Worm (Caenorhabditis elegans) whole organism, late embryonic: Measurements from ENCODE around the gene srlf-4.

ENCODE experiments used
- ama-1 ChIP-seq: fragments of 150-350 bp; optimal IDR thresholded peaks from 2 replicates; lab custom pipeline; 2014
- ceh-22 ChIP-seq: sonication (generic microtip); optimal IDR thresholded peaks from 2 replicates; lab custom pipeline; 2017; ENCODE audit warnings: missing biosample characterization, missing genetic modification characterization
- che-1 ChIP-seq: sonication (generic microtip); optimal IDR thresholded peaks from 2 replicates; lab custom pipeline; 2016; ENCODE audit warnings: mild to moderate bottlenecking, missing genetic modification characterization, missing compliant biosample characterization
- elt-2 ChIP-seq: sonication (generic microtip); optimal IDR thresholded peaks from 2 replicates; lab custom pipeline; 2016; ENCODE audit warnings: missing genetic modification reagents, missing genetic modification characterization, missing compliant biosample characterization
- eyg-1 ChIP-seq: sonication (generic microtip); optimal IDR thresholded peaks from 2 replicates; lab custom pipeline; 2016; ENCODE audit warnings: missing genotype, missing genetic modification characterization, missing compliant biosample characterization
- fax-1 ChIP-seq: sonication (generic microtip); optimal IDR thresholded peaks from 2 replicates; lab custom pipeline; 2016; ENCODE audit warnings: missing genotype, missing genetic modification characterization, missing compliant biosample characterization
- fkh-10 ChIP-seq: fragments of 150-350 bp; optimal IDR thresholded peaks from 2 replicates; lab custom pipeline; 2014; ENCODE audit warnings: missing biosample characterization, missing genetic modification reagents, missing genetic modification characterization
- nfya-1 ChIP-seq: sonication (generic microtip); optimal IDR thresholded peaks from 2 replicates; lab custom pipeline; 2017; ENCODE audit warnings: missing genetic modification characterization, mild to moderate bottlenecking, missing compliant biosample characterization, antibody characterized with exemption, moderate library complexity
- nhr-11 ChIP-seq: fragments of 150-350 bp; optimal IDR thresholded peaks from 2 replicates; lab custom pipeline; 2014; ENCODE audit warnings: missing biosample characterization, missing genetic modification characterization
- pag-3 ChIP-seq: sonication (generic microtip); optimal IDR thresholded peaks from 2 replicates; lab custom pipeline; 2016; ENCODE audit warnings: missing compliant biosample characterization, missing genetic modification characterization, borderline replicate concordance
- pqm-1 ChIP-seq: sonication (generic microtip); optimal IDR thresholded peaks from 2 replicates; lab custom pipeline; 2016; ENCODE audit warnings: missing genetic modification characterization, missing compliant biosample characterization
- sdc-2 ChIP-seq: sonication (generic microtip); optimal IDR thresholded peaks from 2 replicates; lab custom pipeline; 2016; ENCODE audit warnings: missing genotype, missing genetic modification characterization, missing compliant biosample characterization
- tbx-2 ChIP-seq: sonication (generic microtip); optimal IDR thresholded peaks from 2 replicates; lab custom pipeline; 2016; ENCODE audit warnings: missing genetic modification characterization, missing compliant biosample characterization
- unc-55 ChIP-seq: sonication (generic microtip); optimal IDR thresholded peaks from 2 replicates; lab custom pipeline; 2017; ENCODE audit warnings: missing biosample characterization, missing genetic modification reagents, missing genetic modification characterization

DNA sequence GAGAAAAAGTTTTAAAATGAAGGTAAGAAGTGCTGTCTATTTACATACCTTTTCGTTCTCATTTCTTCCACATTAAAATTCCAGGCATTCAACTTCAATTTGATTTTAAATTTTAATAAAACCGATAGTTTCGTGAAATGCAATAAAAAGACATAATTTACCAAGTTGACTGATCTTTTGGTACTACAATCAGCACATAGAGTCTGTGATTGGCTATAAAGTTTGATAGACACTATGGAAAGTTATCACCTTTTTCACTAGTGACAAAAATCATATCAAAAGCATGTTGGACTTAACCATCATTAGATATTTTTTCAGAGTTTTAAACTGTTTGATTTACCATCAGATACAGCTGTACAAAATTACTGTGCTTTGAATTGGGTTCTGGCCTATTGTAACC, 8.8 kb downstream of the srlf-4 start, which contains the start of gene srz-15:
- no peak for TF ChIP-seq pag-3
- no peak for TF ChIP-seq ceh-22 (tag; lab: Kevin White, UChicago)
- TF ChIP-seq nhr-11 (tag; lab: Kevin White, UChicago) = no peak
- TF ChIP-seq tbx-2 = no peak
- TF ChIP-seq nfya-1 = no peak
- TF ChIP-seq pqm-1 (tag; lab: Kevin White, UChicago) = no peak
- no peak for TF ChIP-seq sdc-2 (tag; lab: Kevin White, UChicago)
- TF ChIP-seq eyg-1 (tag; lab: Kevin White, UChicago) = no peak
- no peak for TF ChIP-seq elt-2 (tag; lab: Kevin White, UChicago)
- no peak for TF ChIP-seq che-1
- TF ChIP-seq unc-55 (GFP tag; lab: Kevin White, UChicago) = no peak
- no peak for TF ChIP-seq ama-1 (lab: Kevin White, UChicago)
- no peak for TF ChIP-seq fax-1
- no peak for TF ChIP-seq fkh-10
